Worm (Caenorhabditis elegans) whole organism, mixed stage, embryonic: ENCODE results near the gene ZK1320.9.

Experiments used
- bed-3 ChIP-seq: fragments of 200-800 bp; sonication (Bioruptor generic); optimal IDR thresholded peaks from 3 replicates; lab custom pipeline; 2018; ENCODE audit warnings: mild to moderate bottlenecking, missing genetic modification characterization, moderate library complexity, missing compliant biosample characterization
- blmp-1 ChIP-seq: fragments of 150-350 bp; optimal IDR thresholded peaks from 2 replicates; lab custom pipeline; 2014; ENCODE audit warnings: missing biosample characterization, missing genetic modification characterization
- ceh-39 ChIP-seq: fragments of 150-350 bp; optimal IDR thresholded peaks from 2 replicates; lab custom pipeline; 2014; ENCODE audit warnings: missing biosample characterization, missing genetic modification characterization
- ceh-43 ChIP-seq: fragments of 200-800 bp; sonication (Bioruptor generic); optimal IDR thresholded peaks from 2 replicates; lab custom pipeline; 2018; ENCODE audit warnings: mild to moderate bottlenecking, missing genetic modification characterization, moderate library complexity, missing compliant biosample characterization
- ceh-83 ChIP-seq: fragments of 200-800 bp; sonication (Bioruptor generic); optimal IDR thresholded peaks from 2 replicates; lab custom pipeline; 2018; ENCODE audit warnings: mild to moderate bottlenecking, missing genetic modification characterization, missing compliant biosample characterization
- ces-1 ChIP-seq: fragments of 150-350 bp; optimal IDR thresholded peaks from 2 replicates; lab custom pipeline; 2014; ENCODE audit warnings: missing biosample characterization, missing genetic modification reagents, missing genetic modification characterization
- cnd-1 ChIP-seq: fragments of 200-800 bp; sonication (Bioruptor generic); optimal IDR thresholded peaks from 2 replicates; lab custom pipeline; 2018; ENCODE audit warnings: mild to moderate bottlenecking, missing genetic modification characterization, missing compliant biosample characterization
- drap-1 ChIP-seq: fragments of 200-800 bp; sonication (Bioruptor generic); optimal IDR thresholded peaks from 3 replicates; lab custom pipeline; 2018; ENCODE audit warnings: mild to moderate bottlenecking, missing genetic modification characterization, missing compliant biosample characterization
- elt-1 ChIP-seq: sonication (generic microtip); optimal IDR thresholded peaks from 2 replicates; lab custom pipeline; 2017; ENCODE audit warnings: missing genetic modification characterization, mild to moderate bottlenecking, missing compliant biosample characterization, antibody characterized with exemption, moderate library complexity, borderline replicate concordance; ENCODE audit not compliant: insufficient read depth
- elt-3 ChIP-seq: fragments of 150-350 bp; optimal IDR thresholded peaks from 2 replicates; lab custom pipeline; 2014; ENCODE audit warnings: missing biosample characterization, missing genetic modification characterization
- flh-1 ChIP-seq: fragments of 200-800 bp; sonication (Bioruptor generic); optimal IDR thresholded peaks from 2 replicates; lab custom pipeline; 2018; ENCODE audit warnings: mild to moderate bottlenecking, missing genetic modification characterization, moderate library complexity, missing compliant biosample characterization
- ham-2 ChIP-seq: fragments of 200-800 bp; sonication (Bioruptor generic); optimal IDR thresholded peaks from 2 replicates; lab custom pipeline; 2018; ENCODE audit warnings: mild to moderate bottlenecking, missing genetic modification characterization, missing compliant biosample characterization
- hlh-1 ChIP-seq: fragments of 150-350 bp; optimal IDR thresholded peaks from 2 replicates; lab custom pipeline; 2014; ENCODE audit warnings: missing biosample characterization, missing genetic modification reagents, missing genetic modification characterization
- lin-13 ChIP-seq: fragments of 150-350 bp; optimal IDR thresholded peaks from 2 replicates; lab custom pipeline; 2014; ENCODE audit warnings: missing biosample characterization, missing genetic modification characterization
- lin-32 ChIP-seq: fragments of 200-800 bp; sonication (Bioruptor generic); optimal IDR thresholded peaks from 2 replicates; lab custom pipeline; 2018; ENCODE audit warnings: mild to moderate bottlenecking, missing genetic modification characterization, missing compliant biosample characterization
- lsy-2 ChIP-seq: fragments of 150-350 bp; optimal IDR thresholded peaks from 2 replicates; lab custom pipeline; 2014; ENCODE audit warnings: missing biosample characterization, missing genetic modification characterization
- mep-1 ChIP-seq: fragments of 150-350 bp; optimal IDR thresholded peaks from 2 replicates; lab custom pipeline; 2017; ENCODE audit warnings: missing biosample characterization, missing genetic modification reagents, missing genetic modification characterization, inconsistent platforms
- mls-2 ChIP-seq: sonication (generic microtip); optimal IDR thresholded peaks from 2 replicates; lab custom pipeline; 2016; ENCODE audit warnings: mild to moderate bottlenecking, missing genetic modification characterization, moderate library complexity, missing compliant biosample characterization
- nhr-2 ChIP-seq: fragments of 150-350 bp; optimal IDR thresholded peaks from 2 replicates; lab custom pipeline; 2014; ENCODE audit warnings: missing biosample characterization, missing genetic modification characterization
- nhr-237 ChIP-seq: fragments of 150-350 bp; optimal IDR thresholded peaks from 2 replicates; lab custom pipeline; 2014; ENCODE audit warnings: missing biosample characterization, missing genetic modification characterization
- nhr-28 ChIP-seq: fragments of 150-350 bp; optimal IDR thresholded peaks from 2 replicates; lab custom pipeline; 2014; ENCODE audit warnings: missing biosample characterization, missing genetic modification characterization
- nhr-76 ChIP-seq: sonication (generic microtip); optimal IDR thresholded peaks from 2 replicates; lab custom pipeline; 2017; ENCODE audit warnings: missing biosample characterization, missing genetic modification characterization
- pha-4 ChIP-seq: fragments of 150-350 bp; optimal IDR thresholded peaks from 2 replicates; lab custom pipeline; 2018; ENCODE audit warnings: missing biosample characterization, missing genetic modification reagents, missing genetic modification characterization
- sem-2 ChIP-seq: fragments of 200-800 bp; sonication (Bioruptor generic); optimal IDR thresholded peaks from 2 replicates; lab custom pipeline; 2018; ENCODE audit warnings: mild to moderate bottlenecking, missing genetic modification characterization, missing compliant biosample characterization
- sptf-1 ChIP-seq: sonication (generic microtip); optimal IDR thresholded peaks from 2 replicates; lab custom pipeline; 2017; ENCODE audit warnings: mild to moderate bottlenecking, missing genetic modification characterization, moderate library complexity, missing compliant biosample characterization
- tbx-8 ChIP-seq: fragments of 200-800 bp; sonication (Bioruptor generic); optimal IDR thresholded peaks from 2 replicates; lab custom pipeline; 2018; ENCODE audit warnings: mild to moderate bottlenecking, missing genetic modification characterization, moderate library complexity, missing compliant biosample characterization
- unc-120 ChIP-seq: sonication (generic microtip); optimal IDR thresholded peaks from 2 replicates; lab custom pipeline; 2017; ENCODE audit warnings: missing genetic modification characterization, missing compliant biosample characterization; ENCODE audit not compliant: poor library complexity, severe bottlenecking
- unc-39 ChIP-seq: fragments of 150-350 bp; optimal IDR thresholded peaks from 2 replicates; lab custom pipeline; 2014; ENCODE audit warnings: missing biosample characterization, missing genetic modification characterization
- unc-62 ChIP-seq: fragments of 150-350 bp; optimal IDR thresholded peaks from 2 replicates; lab custom pipeline; 2014; ENCODE audit warnings: missing biosample characterization, missing genetic modification reagents, missing genetic modification characterization
- zip-8 ChIP-seq: fragments of 150-350 bp; optimal IDR thresholded peaks from 2 replicates; lab custom pipeline; 2014; ENCODE audit warnings: missing biosample characterization, missing genetic modification characterization
- ztf-11 ChIP-seq: fragments of 150-350 bp; optimal IDR thresholded peaks from 2 replicates; lab custom pipeline; 2014; ENCODE audit warnings: missing biosample characterization, missing genetic modification characterization

The ZK1320.9 gene

DNA sequence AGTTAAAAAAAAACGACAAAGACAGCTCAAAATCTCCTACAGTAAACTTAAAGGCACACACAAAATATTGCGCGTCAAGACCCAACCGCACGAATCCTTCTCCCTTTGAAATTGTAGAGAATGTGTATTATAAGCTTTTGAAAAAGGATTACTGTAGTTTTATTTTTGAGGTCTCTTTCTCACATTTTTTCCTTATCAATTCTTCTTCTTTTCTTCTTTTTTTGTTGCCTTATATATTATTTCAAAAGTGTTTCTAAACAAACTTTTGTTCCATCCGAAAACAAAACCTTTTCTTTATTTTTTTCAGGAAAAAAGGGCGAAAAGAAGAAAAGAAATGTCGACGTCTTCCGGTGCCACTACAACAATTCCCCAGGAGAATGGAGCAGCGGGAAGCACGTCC, 6.0 kb downstream of the ZK1320.9 start, which contains the start of gene ZK1320.13:
Gene ZK1320.13 (plus strand): TSS at position 301 of the 400 bp plus-strand sequence.
- TF ChIP-seq unc-120 (tag; lab: Kevin White, UChicago): no peak
- TF ChIP-seq nhr-28: no peak
- TF ChIP-seq lsy-2 (tag; lab: Kevin White, UChicago): no peak
- TF ChIP-seq ces-1 (GFP tag; lab: Kevin White, UChicago): no peak
- no peak for TF ChIP-seq bed-3 (GFP tag; lab: Kevin White, UChicago)
- no peak for TF ChIP-seq drap-1 (GFP tag; lab: Kevin White, UChicago)
- TF ChIP-seq ztf-11: no peak
- no peak for TF ChIP-seq flh-1
- TF ChIP-seq elt-1: no peak
- no peak for TF ChIP-seq ceh-43 (GFP tag; lab: Kevin White, UChicago)
- no peak for TF ChIP-seq unc-62 (GFP tag; lab: Kevin White, UChicago)
- no peak for TF ChIP-seq tbx-8 (GFP tag; lab: Kevin White, UChicago)

- no peak for TF ChIP-seq tbx-8 (GFP tag; lab: Kevin White, UChicago)
- no peak for TF ChIP-seq lin-13 (tag; lab: Kevin White, UChicago)
- TF ChIP-seq mep-1 (tag; lab: Kevin White, UChicago): no peak
- TF ChIP-seq bed-3 (GFP tag; lab: Kevin White, UChicago): no peak
- TF ChIP-seq zip-8 (tag; lab: Kevin White, UChicago): no peak
- no peak for TF ChIP-seq ceh-43 (GFP tag; lab: Kevin White, UChicago)
- no peak for TF ChIP-seq cnd-1 (tag; lab: Kevin White, UChicago)
- TF ChIP-seq blmp-1 (tag; lab: Kevin White, UChicago): no peak
- TF ChIP-seq ztf-11: no peak
- TF ChIP-seq unc-39: no peak
- no peak for TF ChIP-seq ceh-83 (GFP tag; lab: Kevin White, UChicago)
- no peak for TF ChIP-seq nhr-2 (tag; lab: Kevin White, UChicago)
- TF ChIP-seq lin-32 (GFP tag; lab: Kevin White, UChicago): no peak
Observed at ce11 chrII:9679842-9680241, 6.7 kb downstream of the ZK1320.9 start.

DNA sequence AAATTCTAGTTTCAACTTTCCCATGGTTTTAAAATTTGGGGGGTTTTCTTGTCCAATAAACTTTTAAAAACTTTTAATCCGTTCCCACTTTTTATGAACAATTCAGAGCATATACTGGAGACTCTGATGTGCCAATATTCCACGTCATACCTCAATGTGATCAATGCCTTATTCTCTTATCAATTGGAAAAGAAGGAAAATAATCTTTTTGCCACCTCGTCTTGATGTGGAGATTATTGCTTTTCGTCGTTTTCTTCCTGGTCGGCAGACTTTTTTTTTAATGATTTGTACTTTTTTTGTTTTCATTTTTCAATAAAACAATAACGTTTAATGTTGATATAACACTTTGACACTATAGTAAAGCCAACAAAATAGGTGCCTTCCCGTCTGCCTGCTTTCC, 9.0 kb downstream of the ZK1320.9 start:
- TF ChIP-seq drap-1 (GFP tag; lab: Kevin White, UChicago): no peak
- TF ChIP-seq mls-2 (tag; lab: Kevin White, UChicago): no peak
- no peak for TF ChIP-seq ceh-43 (GFP tag; lab: Kevin White, UChicago)
- TF ChIP-seq elt-1: no peak
- no peak for TF ChIP-seq unc-62 (GFP tag; lab: Kevin White, UChicago)
- TF ChIP-seq mep-1 (tag; lab: Kevin White, UChicago): no peak
- TF ChIP-seq sptf-1: no peak
- no peak for TF ChIP-seq ces-1 (GFP tag; lab: Kevin White, UChicago)
- TF ChIP-seq zip-8 (tag; lab: Kevin White, UChicago): no peak
- no peak for TF ChIP-seq bed-3 (GFP tag; lab: Kevin White, UChicago)
- no peak for TF ChIP-seq ceh-39 (tag; lab: Kevin White, UChicago)
- TF ChIP-seq tbx-8 (GFP tag; lab: Kevin White, UChicago): no peak
- TF ChIP-seq unc-39: no peak
- TF ChIP-seq lin-13 (tag; lab: Kevin White, UChicago): no peak
- no peak for TF ChIP-seq blmp-1 (tag; lab: Kevin White, UChicago)

DNA sequence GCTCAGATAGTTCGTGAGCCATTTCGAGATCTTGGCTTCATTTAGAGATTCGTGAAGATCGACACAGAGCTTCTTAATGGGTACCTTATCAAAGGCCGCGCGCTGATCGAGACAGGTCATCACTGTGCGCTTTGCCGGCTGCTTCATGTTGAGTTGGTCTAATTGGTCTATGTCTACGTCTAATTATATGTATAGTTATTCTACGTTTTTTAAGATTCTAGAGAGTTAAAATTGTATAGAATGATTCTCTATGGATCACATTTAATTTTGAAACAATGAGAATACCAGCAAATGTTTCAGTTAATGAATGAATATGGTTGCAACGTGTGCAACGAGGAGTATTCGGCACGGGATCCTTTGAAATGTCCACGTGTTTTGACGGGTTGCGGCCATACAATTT, 11.8 kb downstream of the ZK1320.9 start, which contains the start of gene arc-1:
Gene arc-1 (plus strand): TSS at position 301 of the 400 bp plus-strand sequence.
- TF ChIP-seq cnd-1 (tag; lab: Kevin White, UChicago) (no peak), elt-3 (tag; lab: Kevin White, UChicago) (no peak), drap-1 (GFP tag; lab: Kevin White, UChicago) (no peak), hlh-1 (tag; lab: Kevin White, UChicago) (no peak), elt-1 (no peak), nhr-28 (no peak), ceh-39 (tag; lab: Kevin White, UChicago) (no peak), bed-3 (GFP tag; lab: Kevin White, UChicago) (no peak), pha-4 (tag; lab: Kevin White, UChicago) (no peak), ceh-43 (GFP tag; lab: Kevin White, UChicago) (no peak), ham-2 (GFP tag; lab: Kevin White, UChicago) (no peak), nhr-76 (tag; lab: Kevin White, UChicago) (no peak), nhr-237 (tag; lab: Kevin White, UChicago) (no peak), unc-39 (no peak)

DNA sequence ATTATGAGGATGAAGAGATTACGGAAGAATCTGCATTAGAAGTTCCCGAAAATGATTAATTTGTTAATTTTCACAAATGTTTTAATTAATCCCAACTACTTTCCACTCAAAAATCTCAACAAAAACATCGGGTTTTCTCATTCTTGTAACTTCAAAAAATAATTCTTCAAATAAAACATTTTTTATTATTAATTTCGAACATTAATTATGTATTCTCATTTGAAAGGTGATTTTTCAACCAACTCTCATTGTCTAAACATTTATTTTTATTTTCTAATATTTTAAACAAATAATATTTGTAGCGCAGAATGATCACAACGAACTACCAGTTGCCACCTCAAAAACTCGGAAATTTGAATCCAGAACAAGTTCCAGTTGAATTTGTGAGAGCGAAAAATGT, 15.2 kb downstream of the ZK1320.9 start, which contains the start of gene ZK1320.7:
Gene ZK1320.7 (plus strand): TSS at position 301 of the 400 bp plus-strand sequence.
- TF ChIP-seq sem-2 (GFP tag; lab: Kevin White, UChicago) (no peak), elt-3 (tag; lab: Kevin White, UChicago) (no peak), mls-2 (tag; lab: Kevin White, UChicago) (no peak), hlh-1 (tag; lab: Kevin White, UChicago) (no peak), ham-2 (GFP tag; lab: Kevin White, UChicago) (no peak), lin-32 (GFP tag; lab: Kevin White, UChicago) (no peak), cnd-1 (tag; lab: Kevin White, UChicago) (no peak), elt-1 (no peak)
